Worm (Caenorhabditis elegans) whole organism, L4/young adult: ENCODE results near the gene sdha-1.

ENCODE experiments used
- W03F9.2 ChIP-seq: fragments of 150-350 bp; optimal IDR thresholded peaks from 2 replicates; lab custom pipeline; 2014; ENCODE audit warnings: missing biosample characterization, missing genetic modification characterization
- dao-5 ChIP-seq: sonication (generic microtip); optimal IDR thresholded peaks from 2 replicates; lab custom pipeline; 2016; ENCODE audit warnings: missing genotype, missing genetic modification characterization, moderate library complexity, missing compliant biosample characterization
- him-1 ChIP-seq: sonication (generic microtip); optimal IDR thresholded peaks from 2 replicates; lab custom pipeline; 2016; ENCODE audit warnings: missing genotype, missing genetic modification reagents, missing genetic modification characterization, missing compliant biosample characterization

- no peak for TF ChIP-seq him-1 (tag; lab: Kevin White, UChicago)
- no peak for TF ChIP-seq W03F9.2 (tag; lab: Kevin White, UChicago)
- TF ChIP-seq dao-5 (tag; lab: Kevin White, UChicago) = no peak
Observed at ce11 chrX:8564451-8564795, 18.6 kb upstream of the sdha-1 start.
